Fruit fly (Drosophila melanogaster) whole organism: ENCODE results near the gene RhoGAP93B.

Experiments used
- CG8478 ChIP-seq: fragments of >200 bp; optimal IDR thresholded peaks from 2 replicates; lab custom pipeline; 2018; ENCODE audit warnings: inconsistent platforms
- Dll ChIP-seq: fragments of >200 bp; optimal IDR thresholded peaks from 2 replicates; lab custom pipeline; 2017
- EcR ChIP-seq, 2 experiments: fragments of >200 bp; optimal IDR thresholded peaks; 2 replicates each; lab custom pipeline; 2017; ENCODE audit warnings: missing biosample characterization in 2 of 2, missing genetic modification characterization in 2 of 2, missing genetic modification reagents in 2 of 2
- pan ChIP-seq: fragments of >200 bp; optimal IDR thresholded peaks from 2 replicates; lab custom pipeline; 2017
- psq ChIP-seq: fragments of >200 bp; optimal IDR thresholded peaks from 2 replicates; lab custom pipeline; 2017

DNA sequence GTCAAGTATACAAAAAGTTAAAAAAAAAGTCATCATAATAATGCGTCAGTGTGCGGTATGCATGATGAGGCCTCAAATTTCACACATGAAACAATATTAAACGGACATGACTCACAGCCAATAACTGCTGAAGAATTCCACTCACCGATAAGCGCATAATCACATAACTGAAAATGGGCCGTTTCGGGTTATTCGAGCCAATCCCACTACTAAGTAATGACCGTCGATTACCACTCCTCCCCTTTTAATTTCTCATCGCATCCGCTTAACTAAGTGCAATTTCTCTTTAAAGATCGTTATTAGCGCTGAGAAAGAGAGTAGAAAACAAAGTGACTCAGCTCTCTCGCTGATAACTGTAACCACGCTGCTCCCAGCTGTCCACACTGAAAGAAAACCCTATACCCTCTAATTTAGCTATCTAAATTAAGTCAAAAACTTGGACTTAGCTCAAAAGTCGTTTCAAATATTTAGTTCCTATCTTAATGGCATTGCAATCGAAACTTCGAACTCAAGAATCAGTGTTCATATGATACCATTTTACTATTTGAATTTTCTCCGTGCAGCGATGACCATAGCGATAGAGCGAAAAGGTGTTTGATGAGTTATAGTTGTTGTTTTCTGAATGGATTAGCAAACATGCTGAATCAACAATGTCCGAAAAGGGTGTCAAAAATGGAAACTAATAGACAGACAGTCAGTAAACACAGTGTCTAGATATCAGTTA lies 15.3 kb upstream of the RhoGAP93B start:
- TF ChIP-seq CG8478 (lab: Kevin White, UChicago): no peak
- no peak for TF ChIP-seq pan (lab: Kevin White, UChicago)
- no peak for TF ChIP-seq EcR (GFP tag; optimal IDR thresholded peaks at IDR 0.05; lab: Kevin White, UChicago)
- TF ChIP-seq psq (lab: Kevin White, UChicago): no peak
- no peak for TF ChIP-seq Dll (lab: Kevin White, UChicago)
